Worm (Caenorhabditis elegans): Measurements from ENCODE around the gene mdt-15.

DNA sequence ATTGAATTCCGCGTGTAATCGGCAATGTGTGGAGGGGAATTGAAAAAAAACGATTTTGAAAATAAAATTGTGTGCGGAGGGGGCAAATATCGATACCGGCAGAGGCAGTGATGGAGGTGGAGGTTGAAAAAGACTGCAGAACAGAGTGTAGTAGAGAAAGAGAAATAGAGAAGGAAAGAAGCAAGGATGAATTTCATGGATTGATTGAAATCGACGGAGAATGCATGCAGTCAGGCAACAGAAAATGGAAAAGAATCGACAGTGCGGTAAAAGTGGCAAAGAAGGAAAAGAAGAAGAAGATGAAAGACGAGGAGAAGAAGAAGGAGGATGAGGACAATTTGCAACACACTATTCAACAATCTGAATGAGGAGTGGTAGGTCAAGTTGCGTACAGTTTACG lies 3.3 kb upstream of the mdt-15 start, which contains the start of gene W04D12.1:
- TF ChIP-seq jun-1 (tag; optimal IDR thresholded peaks at IDR 0.05) (no peak), nhr-102 (tag; optimal IDR thresholded peaks at IDR 0.05) (no peak), ces-1 (GFP tag; optimal IDR thresholded peaks at IDR 0.05) (no peak), fkh-10 (GFP tag; optimal IDR thresholded peaks at IDR 0.05) (no peak), php-3 (GFP tag; IDR thresholded peaks at IDR 0.05) (no peak), pqm-1 (tag; optimal IDR thresholded peaks at IDR 0.05) (no peak)

Measured in whole organism, L4 larva.